Worm (Caenorhabditis elegans) whole organism, midembryonic: ENCODE measurements around the gene emc-3.

Experiments used
- T22C8.4 ChIP-seq: fragments of 200-800 bp; sonication (Bioruptor generic); IDR thresholded peaks from 2 replicates; pipeline ENCODE4 v1.3.6; 2022; ENCODE audit warnings: missing genetic modification characterization, missing compliant biosample characterization
- cog-1 ChIP-seq: sonication (generic microtip); optimal IDR thresholded peaks from 2 replicates; lab custom pipeline; 2016; ENCODE audit warnings: missing genetic modification characterization, missing compliant biosample characterization
- flt-1 ChIP-seq: fragments of 200-800 bp; sonication (Bioruptor generic); IDR thresholded peaks from 2 replicates; pipeline ENCODE4 v1.3.6; 2022; ENCODE audit warnings: missing genetic modification characterization, missing compliant biosample characterization
- klf-2 ChIP-seq: fragments of 200-800 bp; sonication (Bioruptor generic); conservative IDR thresholded peaks from 2 replicates; pipeline ENCODE4 v1.3.6; 2022; ENCODE audit warnings: missing genetic modification reagents, missing genetic modification characterization, missing compliant biosample characterization
- med-1 ChIP-seq: sonication (generic microtip); optimal IDR thresholded peaks from 2 replicates; lab custom pipeline; 2017; ENCODE audit warnings: missing genetic modification characterization, mild to moderate bottlenecking, missing compliant biosample characterization, antibody characterized with exemption, missing genetic modification reagents; ENCODE audit not compliant: insufficient read depth
- ref-1 ChIP-seq: fragments of 200-800 bp; sonication (Bioruptor generic); conservative IDR thresholded peaks from 2 replicates; pipeline ENCODE4 v1.3.6; 2022; ENCODE audit warnings: missing genetic modification reagents, missing genetic modification characterization, missing compliant biosample characterization
- tab-1 ChIP-seq: fragments of 200-800 bp; sonication (Bioruptor generic); IDR thresholded peaks from 2 replicates; pipeline ENCODE4 v1.3.6; 2022; ENCODE audit warnings: missing genetic modification characterization, missing compliant biosample characterization
- ztf-23 ChIP-seq: fragments of 200-800 bp; sonication (Bioruptor generic); IDR thresholded peaks from 2 replicates; pipeline ENCODE4 v1.3.6; 2022; ENCODE audit warnings: missing genetic modification reagents, missing genetic modification characterization, missing compliant biosample characterization
- ztf-29 ChIP-seq: fragments of 200-800 bp; sonication (Bioruptor generic); IDR thresholded peaks from 2 replicates; pipeline ENCODE4 v1.3.6; 2022; ENCODE audit warnings: missing genetic modification reagents, missing genetic modification characterization, missing compliant biosample characterization

The emc-3 gene

DNA sequence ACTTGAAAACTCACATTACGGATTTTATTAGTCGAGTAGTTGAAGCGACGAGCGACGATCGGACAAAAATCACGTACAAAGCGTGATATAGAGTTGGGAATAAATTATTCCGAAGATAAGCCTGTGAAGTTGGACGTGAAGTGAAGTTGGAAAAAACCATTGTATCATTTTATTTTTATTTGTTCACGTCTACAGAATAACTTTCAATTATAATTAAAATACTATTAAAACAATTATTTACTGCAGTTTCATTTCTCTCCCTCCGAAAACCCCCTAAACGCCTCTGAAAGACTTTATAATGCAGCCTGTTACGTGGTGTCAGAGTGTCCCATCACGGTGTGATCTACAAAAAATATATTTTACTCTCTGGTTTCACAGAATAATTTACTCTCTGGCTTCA lies 21.6 kb downstream of the emc-3 start, which contains the start of gene Y62E10A.3:
TSS of gene Y62E10A.3 (minus strand) at position 101 of the 400 bp plus-strand sequence.
- TF ChIP-seq ztf-29 (GFP tag; lab: Robert Waterston, UW) = no peak
- TF ChIP-seq med-1 (GFP tag; lab: Kevin White, UChicago) = no peak
- no peak for TF ChIP-seq ztf-23
- no peak for TF ChIP-seq T22C8.4 (GFP tag; lab: Robert Waterston, UW)
- no peak for TF ChIP-seq klf-2
- TF ChIP-seq flt-1 (GFP tag; lab: Robert Waterston, UW) = no peak
- no peak for TF ChIP-seq tab-1 (GFP tag; lab: Robert Waterston, UW)
- no peak for TF ChIP-seq cog-1 (tag; lab: Kevin White, UChicago)
- TF ChIP-seq ref-1 (GFP tag; lab: Robert Waterston, UW) = no peak

DNA sequence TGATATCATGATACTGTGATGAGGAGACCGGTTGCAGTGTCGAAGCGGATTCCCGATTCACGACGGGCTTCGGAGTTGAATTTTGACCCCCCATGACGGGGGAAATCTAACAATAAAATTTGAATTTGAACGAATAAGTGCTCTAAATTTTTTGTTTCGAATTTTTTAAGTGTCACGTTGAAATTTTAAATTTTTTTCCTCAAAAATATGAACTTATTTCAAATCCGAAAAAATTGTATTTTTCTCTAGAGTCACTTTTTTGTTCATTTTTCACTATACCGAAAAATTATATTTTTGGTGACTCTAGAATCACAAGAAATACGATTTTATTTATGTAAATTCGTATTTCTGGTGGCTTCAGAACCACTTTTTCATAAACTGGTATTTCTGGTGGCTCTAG lies 23.2 kb downstream of the emc-3 start, which contains the start of gene W02A2.8:
TSS of gene W02A2.8 (minus strand) at position 101 of the 400 bp plus-strand sequence.
- TF ChIP-seq ztf-23 (no peak), klf-2 (no peak), med-1 (GFP tag; lab: Kevin White, UChicago) (no peak), T22C8.4 (GFP tag; lab: Robert Waterston, UW) (no peak), tab-1 (GFP tag; lab: Robert Waterston, UW) (no peak), ref-1 (GFP tag; lab: Robert Waterston, UW) (no peak), cog-1 (tag; lab: Kevin White, UChicago) (no peak), flt-1 (GFP tag; lab: Robert Waterston, UW) (no peak), ztf-29 (GFP tag; lab: Robert Waterston, UW) (no peak)

DNA sequence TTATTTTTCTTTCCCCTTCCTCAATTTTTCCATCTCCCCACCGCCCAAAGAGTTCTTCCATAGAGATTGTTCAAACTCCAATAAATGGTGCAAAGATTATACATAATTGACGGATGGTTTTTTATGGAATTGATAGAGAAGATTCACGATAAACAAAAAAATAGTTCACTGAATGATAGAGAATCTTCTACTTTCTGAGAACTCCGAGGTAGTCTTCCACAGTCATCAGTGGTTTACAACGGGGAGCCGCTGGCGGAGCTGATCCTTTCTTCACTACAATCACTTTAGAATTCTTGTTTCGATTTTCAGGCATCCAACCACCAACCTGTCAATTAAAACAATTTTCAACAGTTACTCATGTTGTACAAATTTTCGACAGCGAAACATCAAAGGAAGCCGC lies 25.7 kb downstream of the emc-3 start:
- TF ChIP-seq T22C8.4 (GFP tag; lab: Robert Waterston, UW) = no peak
- no peak for TF ChIP-seq ztf-23
- TF ChIP-seq med-1 (GFP tag; lab: Kevin White, UChicago) = no peak
- no peak for TF ChIP-seq klf-2
- TF ChIP-seq cog-1 (tag; lab: Kevin White, UChicago) = no peak
- no peak for TF ChIP-seq ztf-29 (GFP tag; lab: Robert Waterston, UW)
- TF ChIP-seq tab-1 (GFP tag; lab: Robert Waterston, UW) = no peak
- no peak for TF ChIP-seq flt-1 (GFP tag; lab: Robert Waterston, UW)
- TF ChIP-seq ref-1 (GFP tag; lab: Robert Waterston, UW) = no peak

DNA sequence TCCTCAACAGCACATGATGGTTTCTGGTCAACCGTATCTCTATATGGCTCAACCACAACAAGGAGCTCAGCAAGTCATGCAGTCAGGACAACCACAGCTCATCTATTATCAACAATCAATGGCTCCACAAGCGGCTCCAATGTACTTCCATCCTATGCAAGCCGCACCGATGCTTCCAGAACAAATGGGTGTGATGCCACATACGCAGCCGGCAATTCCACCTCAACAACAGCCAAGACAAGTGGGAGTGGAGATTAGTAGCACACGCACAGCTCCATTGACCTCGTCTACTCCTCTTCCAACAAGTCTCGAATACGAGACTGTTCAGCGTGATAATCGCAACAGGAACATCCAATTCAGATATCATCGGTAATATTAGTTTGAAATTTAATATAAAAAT lies 27.7 kb downstream of the emc-3 start:
- TF ChIP-seq ztf-23 (no peak), med-1 (GFP tag; lab: Kevin White, UChicago) (no peak), T22C8.4 (GFP tag; lab: Robert Waterston, UW) (no peak), ref-1 (GFP tag; lab: Robert Waterston, UW) (no peak), tab-1 (GFP tag; lab: Robert Waterston, UW) (no peak), cog-1 (tag; lab: Kevin White, UChicago) (no peak), flt-1 (GFP tag; lab: Robert Waterston, UW) (no peak), ztf-29 (GFP tag; lab: Robert Waterston, UW) (no peak)

DNA sequence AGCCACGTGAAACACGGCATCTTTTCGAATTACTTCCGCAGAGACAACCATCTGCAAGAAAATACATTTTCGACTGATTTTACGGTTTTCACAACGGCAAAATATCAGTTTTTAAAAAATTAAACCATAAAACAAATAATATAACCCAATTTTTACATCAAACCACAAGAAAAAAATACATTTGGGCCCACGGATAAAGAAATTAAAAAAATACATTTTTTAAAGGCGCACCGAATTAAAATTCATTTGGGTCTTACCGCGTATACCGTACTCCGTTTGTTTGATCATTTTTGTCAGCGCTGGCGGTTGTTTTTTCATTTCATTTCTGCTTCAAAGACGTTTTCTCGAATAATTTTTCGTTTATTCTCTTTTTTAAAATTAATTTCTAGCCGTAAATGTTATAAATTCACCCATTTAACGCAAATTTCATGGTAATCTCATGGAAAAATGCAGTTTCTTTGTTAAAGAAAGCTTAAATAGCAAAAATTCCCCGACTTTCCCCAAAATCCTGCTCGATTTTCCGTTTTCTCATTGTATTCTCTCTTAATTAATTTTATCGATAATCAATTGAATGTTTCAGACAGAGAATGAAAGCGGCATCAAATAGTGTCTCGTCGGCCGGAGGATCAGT lies 28.5 kb downstream of the emc-3 start, which contains the start of the genes rec-8 and mex-5:
TSS of gene rec-8 (minus strand) at position 51 of the 631 bp plus-strand sequence.
TSS of gene mex-5 (plus strand) at position 581 of the 631 bp plus-strand sequence.
- TF ChIP-seq med-1 (GFP tag; lab: Kevin White, UChicago) (no peak), ztf-23 (no peak), ztf-29 (GFP tag; lab: Robert Waterston, UW) (no peak), cog-1 (tag; lab: Kevin White, UChicago) (no peak), klf-2 (no peak), T22C8.4 (GFP tag; lab: Robert Waterston, UW) (no peak), tab-1 (GFP tag; lab: Robert Waterston, UW) (no peak)

DNA sequence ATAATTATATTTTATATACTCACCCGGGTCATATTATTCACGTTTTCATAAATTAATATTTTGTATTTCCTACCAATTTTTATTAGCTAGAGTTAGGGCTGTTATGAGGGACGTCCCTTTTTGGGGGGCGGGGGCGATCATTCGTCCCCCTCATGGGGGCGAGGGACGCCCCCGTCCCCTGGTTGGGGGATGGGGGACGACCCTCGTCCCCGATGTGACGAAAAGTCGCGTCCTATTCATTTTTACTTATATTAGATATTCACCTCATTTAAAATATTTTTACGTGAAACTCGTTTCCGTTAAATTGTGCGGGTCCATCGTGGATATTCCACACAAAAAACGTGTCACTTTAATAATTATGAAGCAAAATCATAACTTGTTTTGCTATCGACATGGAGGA lies 33.1 kb downstream of the emc-3 start, which contains the start of gene W02A2.12:
TSS of gene W02A2.12 (minus strand) at position 240 of the 400 bp plus-strand sequence.
- TF ChIP-seq tab-1 (GFP tag; lab: Robert Waterston, UW) (no peak), med-1 (GFP tag; lab: Kevin White, UChicago) (no peak), ref-1 (GFP tag; lab: Robert Waterston, UW) (no peak), cog-1 (tag; lab: Kevin White, UChicago) (no peak), klf-2 (no peak), flt-1 (GFP tag; lab: Robert Waterston, UW) (no peak), ztf-29 (GFP tag; lab: Robert Waterston, UW) (no peak), ztf-23 (no peak), T22C8.4 (GFP tag; lab: Robert Waterston, UW) (no peak)

DNA sequence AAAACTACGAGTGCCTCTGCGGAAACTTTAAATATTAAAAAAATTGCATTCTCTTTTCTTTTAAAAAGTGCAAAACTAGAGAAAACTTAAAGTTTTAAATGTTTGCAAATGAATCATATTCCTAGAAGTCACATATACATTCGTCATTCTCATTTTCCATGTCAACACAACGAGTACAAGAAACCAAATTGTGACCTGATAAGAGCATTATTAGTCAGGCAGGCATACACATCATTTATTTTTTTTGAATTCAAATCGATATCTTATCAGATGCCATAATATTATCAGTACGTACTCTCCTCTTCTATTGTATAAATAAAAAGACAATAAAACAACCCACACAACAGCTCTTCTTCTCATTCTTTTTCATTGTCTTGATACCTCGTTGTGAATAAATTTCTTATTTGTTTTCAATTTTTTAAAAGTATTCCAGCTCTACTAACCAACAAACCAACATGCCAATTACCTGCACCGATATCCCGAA lies 34.4 kb downstream of the emc-3 start, which contains the start of gene W02A2.9:
TSS of gene W02A2.9 (plus strand) at position 434 of the 484 bp plus-strand sequence.
- TF ChIP-seq ref-1 (GFP tag; lab: Robert Waterston, UW) (no peak), tab-1 (GFP tag; lab: Robert Waterston, UW) (no peak), T22C8.4 (GFP tag; lab: Robert Waterston, UW) (no peak), klf-2 (no peak), ztf-23 (no peak), cog-1 (tag; lab: Kevin White, UChicago) (no peak), flt-1 (GFP tag; lab: Robert Waterston, UW) (no peak), ztf-29 (GFP tag; lab: Robert Waterston, UW) (no peak), med-1 (GFP tag; lab: Kevin White, UChicago) (no peak)

DNA sequence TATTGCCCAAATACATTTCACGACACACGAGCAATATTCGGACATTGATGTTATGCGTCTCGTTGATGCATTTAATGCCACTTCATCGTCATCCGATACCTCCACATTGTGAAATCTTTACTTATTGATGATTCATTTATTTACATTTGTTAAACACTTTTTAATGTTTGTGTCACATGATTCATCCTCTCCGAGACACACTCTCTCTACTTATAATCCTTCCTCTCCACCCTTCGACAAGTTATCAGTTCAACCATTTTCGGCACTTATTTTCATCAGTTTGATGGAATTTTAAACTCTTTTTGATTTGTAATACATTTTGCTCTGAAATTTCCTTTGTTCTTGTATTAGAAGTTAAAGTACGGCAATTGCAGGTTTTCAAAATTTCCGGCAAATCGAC lies 35.6 kb downstream of the emc-3 start:
- TF ChIP-seq ztf-29 (GFP tag; lab: Robert Waterston, UW) = no peak
- TF ChIP-seq med-1 (GFP tag; lab: Kevin White, UChicago) = no peak
- TF ChIP-seq cog-1 (tag; lab: Kevin White, UChicago) = no peak
- no peak for TF ChIP-seq ref-1 (GFP tag; lab: Robert Waterston, UW)
- TF ChIP-seq tab-1 (GFP tag; lab: Robert Waterston, UW) = no peak
- no peak for TF ChIP-seq flt-1 (GFP tag; lab: Robert Waterston, UW)
- TF ChIP-seq ztf-23 = no peak
- TF ChIP-seq klf-2 = no peak
- no peak for TF ChIP-seq T22C8.4 (GFP tag; lab: Robert Waterston, UW)
